Fruit fly (Drosophila melanogaster): ENCODE data around the gene ncm.

ncm gene

dm6 chr2L:18441220-18441619, 7.5 kb downstream of the ncm start:
- TF ChIP-seq Lhr (GFP tag; optimal IDR thresholded peaks at IDR 0.05) (peak; percentile 31), CG7839 (tag; optimal IDR thresholded peaks at IDR 0.05) (peak; percentile 39), CG7963 (GFP tag; IDR thresholded peaks at IDR 0.05; ENCODE audit: partially characterized antibody) (peak; percentile 66; the same call in 1 of the 3 replicates), unpg (GFP tag; optimal IDR thresholded peaks at IDR 0.05) (peak; percentile 26), Tbp (GFP tag; optimal IDR thresholded peaks at IDR 0.05) (no peak), dpn (GFP tag; optimal IDR thresholded peaks at IDR 0.05) (peak in 1 of 2 experiments; percentile 13), CG9817 (tag; optimal IDR thresholded peaks at IDR 0.05) (peak; percentile 9), shn (GFP tag; optimal IDR thresholded peaks at IDR 0.05) (no peak), Ets65A (GFP tag) (peak; percentile 52), CG15479 (GFP tag; optimal IDR thresholded peaks at IDR 0.05) (no peak), MBD-R2 (GFP tag; IDR thresholded peaks at IDR 0.05) (peak; percentile 41; the same call in 1 of the 2 replicates), zfh1 (GFP tag; IDR thresholded peaks at IDR 0.05) (peak; percentile 70; the same call in 2 of the 3 replicates), CG11456 (GFP tag; IDR thresholded peaks at IDR 0.05) (peak; percentile 78), CG30403 (GFP tag; optimal IDR thresholded peaks at IDR 0.05) (peak; percentile 25), CG4360 (GFP tag; IDR thresholded peaks at IDR 0.05) (0 out of 2 replicates have a peak, but pooled peaks have one; percentile 22), Dbx (GFP tag; IDR thresholded peaks at IDR 0.05) (peak; percentile 39; the same call in 1 of the 3 replicates), CG7928 (GFP tag; optimal IDR thresholded peaks at IDR 0.05) (no peak), gem (tag; optimal IDR thresholded peaks at IDR 0.05) (peak; percentile 21), CG1603 (tag; optimal IDR thresholded peaks at IDR 0.05) (peak; percentile 4), pita (GFP tag; optimal IDR thresholded peaks at IDR 0.05) (peak; percentile 6), CG2129 (GFP tag; IDR thresholded peaks at IDR 0.05; ENCODE audit: partially characterized antibody) (no peak), CG4707 (GFP tag; optimal IDR thresholded peaks at IDR 0.05) (peak; percentile 3), bbx (GFP tag; IDR thresholded peaks at IDR 0.05; ENCODE audit: partially characterized antibody) (peak; percentile 59; the same call in 1 of the 2 replicates), CG13775 (GFP tag; optimal IDR thresholded peaks at IDR 0.05) (no peak), phol (tag; optimal IDR thresholded peaks at IDR 0.05) (peak; percentile 13), BEAF-32 (GFP tag; optimal IDR thresholded peaks at IDR 0.05) (no peak), lab (GFP tag; optimal IDR thresholded peaks at IDR 0.05) (peak; percentile 19), sob (GFP tag; IDR thresholded peaks at IDR 0.05) (0 out of 2 replicates have a peak, but pooled peaks have one; percentile 40), CG9932 (GFP tag; IDR thresholded peaks at IDR 0.05) (peak; percentile 16; the same call in 1 of the 2 replicates), CG4424 (GFP tag; optimal IDR thresholded peaks at IDR 0.05) (peak; percentile 16), CG2199 (GFP tag; IDR thresholded peaks at IDR 0.05) (peak; percentile 98), D19A (tag; optimal IDR thresholded peaks at IDR 0.05) (peak; percentile 12), ap (GFP tag; IDR thresholded peaks at IDR 0.05) (no peak), CG10366 (GFP tag; IDR thresholded peaks at IDR 0.05) (no peak), bcd (GFP tag; optimal IDR thresholded peaks at IDR 0.05) (peak; percentile 31), tio (GFP tag; optimal IDR thresholded peaks at IDR 0.05) (peak; percentile 4), inv (GFP tag; IDR thresholded peaks at IDR 0.05; ENCODE audit: partially characterized antibody) (no peak), CG2712 (tag; optimal IDR thresholded peaks at IDR 0.05) (peak; percentile 42), Mrtf (GFP tag; IDR thresholded peaks at IDR 0.05) (0 out of 3 replicates have a peak, but pooled peaks have one; percentile 13), vnd (GFP tag; IDR thresholded peaks at IDR 0.05; ENCODE audit: partially characterized antibody) (peak; percentile 40; the same call in 1 of the 3 replicates), Xbp1 (GFP tag; optimal IDR thresholded peaks at IDR 0.05) (peak; percentile 35), ac (GFP tag; optimal IDR thresholded peaks at IDR 0.05) (no peak), PHDP (tag; optimal IDR thresholded peaks at IDR 0.05) (peak; percentile 34), CG8924 (tag; optimal IDR thresholded peaks at IDR 0.05) (no peak), YL-1 (GFP tag; optimal IDR thresholded peaks at IDR 0.05) (peak; percentile 6), Oaz (GFP tag; IDR thresholded peaks at IDR 0.05) (peak; percentile 36; the same call in 1 of the 2 replicates), insv (GFP tag; optimal IDR thresholded peaks at IDR 0.05) (peak in 1 of 2 experiments; percentile 6), hbn (GFP tag; IDR thresholded peaks at IDR 0.05; ENCODE audit: partially characterized antibody) (no peak), tll (GFP tag; optimal IDR thresholded peaks at IDR 0.05) (no peak)

Measured in whole organism, embryonic.